Worm (Caenorhabditis elegans): Measurements from ENCODE around the gene odr-8.

DNA sequence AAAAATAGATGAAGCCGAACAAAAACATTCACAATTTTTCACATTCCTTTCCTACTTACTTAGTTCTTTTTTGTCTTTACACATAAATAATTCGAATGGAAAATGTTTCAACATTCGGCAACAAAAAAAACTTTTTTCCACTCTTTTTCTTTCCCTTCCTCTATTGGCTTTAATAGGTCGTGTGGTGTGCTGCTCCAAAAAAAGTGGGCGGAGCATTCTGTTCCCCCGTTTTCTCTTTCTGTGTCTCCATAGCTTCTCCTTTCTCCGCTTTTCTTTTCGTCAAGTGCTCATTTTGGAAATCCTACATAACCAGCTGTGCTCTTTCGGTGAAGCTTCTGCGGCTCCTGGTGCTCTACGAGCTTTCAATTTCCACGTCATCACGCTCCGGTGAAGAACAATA is 41.1 kb downstream of the odr-8 start, which contains the start of gene C01G5.25:
- no peak for TF ChIP-seq mab-5 (tag; optimal IDR thresholded peaks at IDR 0.05)
- TF ChIP-seq snpc-4 (tag; optimal IDR thresholded peaks at IDR 0.05) = no peak
- no peak for TF ChIP-seq elt-3 (tag; optimal IDR thresholded peaks at IDR 0.05)
- no peak for TF ChIP-seq mep-1 (tag; optimal IDR thresholded peaks at IDR 0.05)
- TF ChIP-seq unc-62 (GFP tag; optimal IDR thresholded peaks at IDR 0.05) = no peak
- no peak for TF ChIP-seq ztf-11 (tag; optimal IDR thresholded peaks at IDR 0.05)
- TF ChIP-seq ceh-83 (GFP tag; optimal IDR thresholded peaks at IDR 0.05) = no peak
- no peak for TF ChIP-seq blmp-1 (tag; optimal IDR thresholded peaks at IDR 0.05)

Measured in whole organism, mixed stage, embryonic.